Worm (Caenorhabditis elegans) whole organism, mixed stage, embryonic: ENCODE measurements around the gene atg-16.1.
A peak's percentile ranks its signal among the peaks of the same experiment; 100 is the strongest.

Experiments
- M03D4.4 ChIP-seq: sonication (generic microtip); optimal IDR thresholded peaks from 2 replicates; lab custom pipeline; 2017; ENCODE audit warnings: mild to moderate bottlenecking, missing genetic modification characterization, missing compliant biosample characterization
- bed-3 ChIP-seq: fragments of 200-800 bp; sonication (Bioruptor generic); optimal IDR thresholded peaks from 3 replicates; lab custom pipeline; 2018; ENCODE audit warnings: mild to moderate bottlenecking, missing genetic modification characterization, moderate library complexity, missing compliant biosample characterization
- blmp-1 ChIP-seq: fragments of 150-350 bp; optimal IDR thresholded peaks from 2 replicates; lab custom pipeline; 2014; ENCODE audit warnings: missing biosample characterization, missing genetic modification characterization
- ceh-43 ChIP-seq: fragments of 200-800 bp; sonication (Bioruptor generic); optimal IDR thresholded peaks from 2 replicates; lab custom pipeline; 2018; ENCODE audit warnings: mild to moderate bottlenecking, missing genetic modification characterization, moderate library complexity, missing compliant biosample characterization
- ceh-83 ChIP-seq: fragments of 200-800 bp; sonication (Bioruptor generic); optimal IDR thresholded peaks from 2 replicates; lab custom pipeline; 2018; ENCODE audit warnings: mild to moderate bottlenecking, missing genetic modification characterization, missing compliant biosample characterization
- ces-1 ChIP-seq: fragments of 150-350 bp; optimal IDR thresholded peaks from 2 replicates; lab custom pipeline; 2014; ENCODE audit warnings: missing biosample characterization, missing genetic modification reagents, missing genetic modification characterization
- cnd-1 ChIP-seq: fragments of 200-800 bp; sonication (Bioruptor generic); optimal IDR thresholded peaks from 2 replicates; lab custom pipeline; 2018; ENCODE audit warnings: mild to moderate bottlenecking, missing genetic modification characterization, missing compliant biosample characterization
- drap-1 ChIP-seq: fragments of 200-800 bp; sonication (Bioruptor generic); optimal IDR thresholded peaks from 3 replicates; lab custom pipeline; 2018; ENCODE audit warnings: mild to moderate bottlenecking, missing genetic modification characterization, missing compliant biosample characterization
- elt-1 ChIP-seq: sonication (generic microtip); optimal IDR thresholded peaks from 2 replicates; lab custom pipeline; 2017; ENCODE audit warnings: missing genetic modification characterization, mild to moderate bottlenecking, missing compliant biosample characterization, antibody characterized with exemption, moderate library complexity, borderline replicate concordance; ENCODE audit not compliant: insufficient read depth
- elt-3 ChIP-seq: fragments of 150-350 bp; optimal IDR thresholded peaks from 2 replicates; lab custom pipeline; 2014; ENCODE audit warnings: missing biosample characterization, missing genetic modification characterization
- ham-2 ChIP-seq: fragments of 200-800 bp; sonication (Bioruptor generic); optimal IDR thresholded peaks from 2 replicates; lab custom pipeline; 2018; ENCODE audit warnings: mild to moderate bottlenecking, missing genetic modification characterization, missing compliant biosample characterization
- hlh-1 ChIP-seq: fragments of 150-350 bp; optimal IDR thresholded peaks from 2 replicates; lab custom pipeline; 2014; ENCODE audit warnings: missing biosample characterization, missing genetic modification reagents, missing genetic modification characterization
- lin-13 ChIP-seq: fragments of 150-350 bp; optimal IDR thresholded peaks from 2 replicates; lab custom pipeline; 2014; ENCODE audit warnings: missing biosample characterization, missing genetic modification characterization
- lin-32 ChIP-seq: fragments of 200-800 bp; sonication (Bioruptor generic); optimal IDR thresholded peaks from 2 replicates; lab custom pipeline; 2018; ENCODE audit warnings: mild to moderate bottlenecking, missing genetic modification characterization, missing compliant biosample characterization
- lsy-2 ChIP-seq: fragments of 150-350 bp; optimal IDR thresholded peaks from 2 replicates; lab custom pipeline; 2014; ENCODE audit warnings: missing biosample characterization, missing genetic modification characterization
- mab-5 ChIP-seq: fragments of 150-350 bp; optimal IDR thresholded peaks from 2 replicates; lab custom pipeline; 2014; ENCODE audit warnings: missing biosample characterization, missing genetic modification characterization
- mep-1 ChIP-seq: fragments of 150-350 bp; optimal IDR thresholded peaks from 2 replicates; lab custom pipeline; 2017; ENCODE audit warnings: missing biosample characterization, missing genetic modification reagents, missing genetic modification characterization, inconsistent platforms
- mls-2 ChIP-seq: sonication (generic microtip); optimal IDR thresholded peaks from 2 replicates; lab custom pipeline; 2016; ENCODE audit warnings: mild to moderate bottlenecking, missing genetic modification characterization, moderate library complexity, missing compliant biosample characterization
- nhr-12 ChIP-seq: fragments of 150-350 bp; optimal IDR thresholded peaks from 2 replicates; lab custom pipeline; 2014; ENCODE audit warnings: missing biosample characterization, missing genetic modification characterization
- nhr-2 ChIP-seq: fragments of 150-350 bp; optimal IDR thresholded peaks from 2 replicates; lab custom pipeline; 2014; ENCODE audit warnings: missing biosample characterization, missing genetic modification characterization
- nhr-76 ChIP-seq: sonication (generic microtip); optimal IDR thresholded peaks from 2 replicates; lab custom pipeline; 2017; ENCODE audit warnings: missing biosample characterization, missing genetic modification characterization
- pha-4 ChIP-seq: fragments of 150-350 bp; optimal IDR thresholded peaks from 2 replicates; lab custom pipeline; 2018; ENCODE audit warnings: missing biosample characterization, missing genetic modification reagents, missing genetic modification characterization
- sem-2 ChIP-seq: fragments of 200-800 bp; sonication (Bioruptor generic); optimal IDR thresholded peaks from 2 replicates; lab custom pipeline; 2018; ENCODE audit warnings: mild to moderate bottlenecking, missing genetic modification characterization, missing compliant biosample characterization
- snpc-4 ChIP-seq: fragments of 150-350 bp; optimal IDR thresholded peaks from 2 replicates; lab custom pipeline; 2014; ENCODE audit warnings: missing biosample characterization, missing genetic modification characterization
- sptf-1 ChIP-seq: sonication (generic microtip); optimal IDR thresholded peaks from 2 replicates; lab custom pipeline; 2017; ENCODE audit warnings: mild to moderate bottlenecking, missing genetic modification characterization, moderate library complexity, missing compliant biosample characterization
- tbx-8 ChIP-seq: fragments of 200-800 bp; sonication (Bioruptor generic); optimal IDR thresholded peaks from 2 replicates; lab custom pipeline; 2018; ENCODE audit warnings: mild to moderate bottlenecking, missing genetic modification characterization, moderate library complexity, missing compliant biosample characterization
- unc-120 ChIP-seq: sonication (generic microtip); optimal IDR thresholded peaks from 2 replicates; lab custom pipeline; 2017; ENCODE audit warnings: missing genetic modification characterization, missing compliant biosample characterization; ENCODE audit not compliant: poor library complexity, severe bottlenecking
- unc-39 ChIP-seq: fragments of 150-350 bp; optimal IDR thresholded peaks from 2 replicates; lab custom pipeline; 2014; ENCODE audit warnings: missing biosample characterization, missing genetic modification characterization
- unc-62 ChIP-seq: fragments of 150-350 bp; optimal IDR thresholded peaks from 2 replicates; lab custom pipeline; 2014; ENCODE audit warnings: missing biosample characterization, missing genetic modification reagents, missing genetic modification characterization
- ztf-11 ChIP-seq: fragments of 150-350 bp; optimal IDR thresholded peaks from 2 replicates; lab custom pipeline; 2014; ENCODE audit warnings: missing biosample characterization, missing genetic modification characterization

The atg-16.1 gene

DNA sequence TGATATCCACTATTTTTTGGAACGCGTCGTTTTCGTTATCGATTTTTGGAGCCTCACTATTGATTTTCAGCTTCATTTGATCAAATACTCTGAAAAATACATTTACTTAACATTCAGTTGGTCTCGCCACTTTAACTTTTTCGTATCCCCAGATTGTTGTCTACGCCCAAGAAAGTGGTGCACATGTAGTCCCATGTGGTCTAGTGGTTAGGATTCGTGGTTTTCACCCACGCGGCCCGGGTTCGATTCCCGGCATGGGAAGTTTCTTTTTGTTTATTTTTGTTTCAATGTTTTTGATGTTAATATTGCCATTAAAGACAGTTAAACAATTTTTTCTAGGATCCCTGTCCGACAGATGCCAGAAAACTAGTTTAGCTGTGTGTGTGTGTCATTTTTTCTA, 18.2 kb downstream of the atg-16.1 start:
- TF ChIP-seq ceh-83 (GFP tag; lab: Kevin White, UChicago) = peak; percentile 80
- peak; percentile 63 for TF ChIP-seq bed-3 (GFP tag; lab: Kevin White, UChicago)
- peak; percentile 58 for TF ChIP-seq ceh-43
- peak; percentile 63 for TF ChIP-seq sem-2 (GFP tag; lab: Kevin White, UChicago)
- TF ChIP-seq unc-120 (tag; lab: Kevin White, UChicago) = peak; percentile 63
- TF ChIP-seq ztf-11 = no peak
- peak; percentile 84 for TF ChIP-seq sptf-1 (tag; lab: Kevin White, UChicago)
- TF ChIP-seq ham-2 = no peak
- peak; percentile 18 for TF ChIP-seq lin-13
- TF ChIP-seq elt-3 (tag; lab: Kevin White, UChicago) = no peak
- no peak for TF ChIP-seq nhr-2 (tag; lab: Kevin White, UChicago)
- peak; percentile 78 for TF ChIP-seq mls-2
- TF ChIP-seq ces-1 (GFP tag; lab: Kevin White, UChicago) = peak; percentile 10
- TF ChIP-seq lin-32 (GFP tag; lab: Kevin White, UChicago) = peak; percentile 33
- TF ChIP-seq drap-1 (GFP tag; lab: Kevin White, UChicago) = peak; percentile 76
- TF ChIP-seq tbx-8 (GFP tag; lab: Kevin White, UChicago) = peak; percentile 67
- peak; percentile 13 for TF ChIP-seq mep-1 (tag; lab: Kevin White, UChicago)
- TF ChIP-seq M03D4.4 (tag; lab: Kevin White, UChicago) = peak; percentile 84
- TF ChIP-seq cnd-1 (tag; lab: Kevin White, UChicago) = peak; percentile 78

DNA sequence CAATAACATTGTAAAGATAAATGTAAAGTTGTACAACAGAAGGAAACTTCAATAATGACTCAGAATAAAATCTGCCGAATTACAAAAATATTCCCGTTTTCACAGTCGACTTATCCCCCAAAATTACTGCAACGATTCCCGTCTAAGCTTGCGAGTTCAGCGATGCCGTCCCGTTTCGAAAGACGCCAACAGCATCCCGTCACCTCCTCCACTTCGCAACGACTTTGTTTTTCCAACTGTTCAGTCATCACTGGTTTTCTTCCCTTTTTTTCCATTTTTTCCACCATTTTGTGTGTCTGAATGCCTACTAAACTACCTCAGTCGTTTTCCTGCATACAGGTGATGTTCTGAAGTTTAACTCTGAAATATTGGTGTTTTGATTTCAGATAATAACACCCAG, 21.6 kb downstream of the atg-16.1 start, which contains the start of gene F15A8.1:
Gene F15A8.1 (plus strand): TSS at position 301 of the 400 bp plus-strand sequence.
- TF ChIP-seq lin-32 (GFP tag; lab: Kevin White, UChicago) = no peak
- no peak for TF ChIP-seq ham-2
- no peak for TF ChIP-seq lin-13
- TF ChIP-seq elt-1 (tag; lab: Kevin White, UChicago) = no peak
- TF ChIP-seq nhr-76 (tag; lab: Kevin White, UChicago) = no peak
- TF ChIP-seq sptf-1 (tag; lab: Kevin White, UChicago) = no peak
- TF ChIP-seq ceh-83 (GFP tag; lab: Kevin White, UChicago) = no peak
- TF ChIP-seq lsy-2 (tag; lab: Kevin White, UChicago) = no peak
- TF ChIP-seq mab-5 (tag; lab: Kevin White, UChicago) = no peak
- no peak for TF ChIP-seq sem-2 (GFP tag; lab: Kevin White, UChicago)
- TF ChIP-seq M03D4.4 (tag; lab: Kevin White, UChicago) = no peak
- no peak for TF ChIP-seq ztf-11
- TF ChIP-seq unc-39 (tag; lab: Kevin White, UChicago) = no peak
- TF ChIP-seq mls-2 = no peak
- TF ChIP-seq nhr-2 (tag; lab: Kevin White, UChicago) = no peak

DNA sequence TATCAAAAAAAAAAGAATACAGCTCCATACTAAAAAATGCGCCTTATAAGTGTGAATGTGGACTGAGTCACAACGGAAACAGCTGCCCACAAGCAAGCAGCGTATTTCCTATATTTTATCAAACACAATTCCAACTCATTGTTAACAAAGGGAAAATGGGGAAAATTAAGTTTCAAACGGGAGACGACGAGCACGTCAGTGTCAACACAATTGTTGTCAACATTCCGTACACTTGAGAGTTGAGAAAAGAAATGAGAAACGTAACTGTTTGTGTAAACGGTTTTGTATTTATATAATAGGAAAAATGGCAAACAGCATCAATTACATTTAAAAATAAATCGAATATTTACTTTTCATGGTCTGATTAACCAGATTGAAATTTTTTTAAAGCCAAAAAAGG, 22.6 kb downstream of the atg-16.1 start:
- no peak for TF ChIP-seq blmp-1 (tag; lab: Kevin White, UChicago)
- TF ChIP-seq snpc-4 (tag; lab: Kevin White, UChicago) = no peak
- TF ChIP-seq cnd-1 (tag; lab: Kevin White, UChicago) = no peak
- TF ChIP-seq elt-1 (tag; lab: Kevin White, UChicago) = no peak
- no peak for TF ChIP-seq nhr-2 (tag; lab: Kevin White, UChicago)
- no peak for TF ChIP-seq unc-62 (GFP tag; lab: Kevin White, UChicago)

DNA sequence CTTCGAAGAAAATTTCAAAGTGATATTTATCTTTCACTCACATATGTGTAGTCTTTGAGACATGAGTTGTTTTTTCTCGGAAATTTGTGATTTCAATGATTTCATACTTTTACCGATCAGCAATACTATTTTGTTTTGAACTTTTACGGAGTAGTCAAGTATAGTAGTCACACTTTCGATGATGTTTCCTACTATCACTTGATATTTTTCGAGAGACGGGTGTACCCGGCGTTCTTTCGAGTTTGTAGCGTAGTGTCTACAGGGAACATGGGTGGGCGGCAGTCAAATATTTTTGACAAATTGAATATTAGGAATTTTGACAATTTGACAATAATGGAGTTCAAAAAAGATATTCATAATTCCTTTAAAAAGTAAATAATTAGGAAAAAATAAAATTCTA, 23.4 kb downstream of the atg-16.1 start:
- TF ChIP-seq mls-2 (no peak), lin-13 (no peak), bed-3 (GFP tag; lab: Kevin White, UChicago) (no peak), blmp-1 (tag; lab: Kevin White, UChicago) (no peak), nhr-76 (tag; lab: Kevin White, UChicago) (no peak), snpc-4 (tag; lab: Kevin White, UChicago) (no peak), nhr-2 (tag; lab: Kevin White, UChicago) (no peak), nhr-12 (no peak), pha-4 (tag; lab: Kevin White, UChicago) (no peak)

DNA sequence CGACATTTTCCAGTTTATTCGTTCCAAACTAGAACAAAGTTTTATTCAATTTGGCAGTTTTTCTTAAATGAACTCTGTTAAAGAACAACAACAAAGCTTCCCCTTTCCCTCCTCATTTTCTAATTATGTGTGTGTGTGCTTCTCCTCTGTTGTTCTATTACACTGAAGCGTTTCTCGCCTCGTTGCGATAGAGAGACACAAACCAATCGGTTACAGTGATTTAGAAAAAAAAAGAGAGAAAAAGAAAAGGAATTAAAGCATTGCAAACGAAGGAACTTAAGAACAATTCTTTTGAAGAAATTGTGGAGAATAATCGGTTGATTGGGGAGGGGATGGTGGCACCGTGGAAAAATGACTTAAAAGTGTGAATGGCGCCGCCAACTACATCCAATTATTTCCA, 24.7 kb downstream of the atg-16.1 start, which contains the start of gene cest-26:
Gene cest-26 (minus strand): TSS at position 101 of the 400 bp plus-strand sequence.
- TF ChIP-seq pha-4 (tag; lab: Kevin White, UChicago) = no peak
- peak; percentile 18 for TF ChIP-seq hlh-1 (tag; lab: Kevin White, UChicago)
- peak; percentile 8 for TF ChIP-seq ces-1 (GFP tag; lab: Kevin White, UChicago)
